Worm (Caenorhabditis elegans): ENCODE data around the gene K08E4.8.

DNA sequence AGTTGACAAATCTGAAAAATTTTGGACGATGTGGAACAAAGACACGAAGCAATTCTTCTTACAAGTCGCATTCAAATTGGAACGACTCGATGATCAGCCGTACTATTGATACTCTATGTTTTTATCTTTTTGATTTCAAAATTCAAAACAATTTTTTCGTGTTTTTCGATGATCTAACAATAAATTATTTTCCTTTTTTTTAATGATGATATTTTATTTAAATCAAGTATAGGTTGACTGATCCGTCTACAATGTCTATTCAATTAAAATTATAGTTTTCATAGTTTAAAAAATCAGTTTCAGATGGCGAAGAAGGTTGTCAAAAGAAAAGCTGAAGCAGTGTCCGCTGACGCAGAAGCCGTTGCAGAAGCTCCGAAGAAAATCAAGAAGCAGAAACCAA lies 24.0 kb upstream of the K08E4.8 start, which contains the start of gene rbm-34:
- no peak for TF ChIP-seq lsy-2 (tag; optimal IDR thresholded peaks at IDR 0.05)
- no peak for TF ChIP-seq ztf-4 (tag; optimal IDR thresholded peaks at IDR 0.05)
- no peak for TF ChIP-seq ceh-82 (tag; optimal IDR thresholded peaks at IDR 0.05)
- TF ChIP-seq ZK546.5 (tag; optimal IDR thresholded peaks at IDR 0.05), result no peak
